Fruit fly (Drosophila melanogaster) S2 (cell line): Measurements from ENCODE around the gene mgr.

Experiments used
- CG8478 ChIP-seq: fragments of >200 bp; optimal IDR thresholded peaks from 2 replicates; lab custom pipeline; 2018
- CTCF ChIP-seq, 2 experiments: fragments of >200 bp; optimal IDR thresholded peaks; 2 replicates each; lab custom pipeline; 2018

DNA sequence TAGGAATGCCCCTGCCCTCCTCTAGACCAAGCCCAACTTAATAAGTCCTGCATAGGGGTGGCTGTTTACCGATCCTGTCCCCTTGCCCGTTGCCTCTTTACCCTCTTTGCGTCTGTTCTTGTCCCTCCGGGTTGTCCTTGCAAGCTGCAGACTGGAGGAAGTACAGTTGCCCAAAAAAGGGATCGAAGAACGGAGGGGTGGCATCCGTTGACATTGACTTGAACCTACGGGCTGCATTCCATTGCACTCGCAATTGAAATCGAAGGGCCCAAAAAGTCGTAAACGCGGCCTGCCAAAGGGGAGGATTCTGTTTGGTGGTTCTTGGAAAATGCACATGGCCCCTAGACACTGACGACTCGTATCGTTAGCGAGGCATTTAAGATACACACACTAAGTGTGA, 39.3 kb downstream of the mgr start:
- TF ChIP-seq CG8478 (lab: Kevin White, UChicago) (no peak), CTCF (optimal IDR thresholded peaks at IDR 0.05; lab: Kevin White, UChicago) (no peak)
